Fruit fly (Drosophila melanogaster): ENCODE data around the gene CG5676.

dm6 chr2L:10206633-10207162 lies 49.0 kb downstream of the CG5676 start, which contains the start of gene Snx17:
- TF ChIP-seq CrebA (GFP tag; optimal IDR thresholded peaks at IDR 0.05; ENCODE audit: borderline replicate concordance): no peak
- no peak for TF ChIP-seq Hnf4 (GFP tag; optimal IDR thresholded peaks at IDR 0.05)
- no peak for TF ChIP-seq rgr (GFP tag; optimal IDR thresholded peaks at IDR 0.05)
- TF ChIP-seq psq (GFP tag; optimal IDR thresholded peaks at IDR 0.05): no peak
- no peak for TF ChIP-seq br (GFP tag; optimal IDR thresholded peaks at IDR 0.05)

All from whole organism, wandering third instar larva.